Worm (Caenorhabditis elegans) whole organism, young adult: ENCODE data around the gene cng-1.
"Not testable (repeated sequence)": the region's sequence is repeated elsewhere in the genome, so short reads cannot be mapped to it uniquely, and the experiment has no call there.

Experiments used
- B0336.3 ChIP-seq: fragments of 200-800 bp; sonication (Bioruptor generic); IDR thresholded peaks from 2 replicates; pipeline ENCODE4 v1.3.6; 2022; ENCODE audit warnings: missing genetic modification characterization, missing compliant biosample characterization
- C06A6.2 ChIP-seq: fragments of 200-800 bp; sonication (Bioruptor generic); conservative IDR thresholded peaks from 2 replicates; pipeline ENCODE4 v1.3.6; 2022; ENCODE audit warnings: missing genetic modification characterization, missing compliant biosample characterization
- F10E7.11 ChIP-seq: sonication (generic microtip); optimal IDR thresholded peaks from 2 replicates; lab custom pipeline; 2017; ENCODE audit warnings: mild to moderate bottlenecking, missing genetic modification characterization, moderate library complexity, missing compliant biosample characterization
- F55B11.4 ChIP-seq: sonication (generic microtip); optimal IDR thresholded peaks from 2 replicates; lab custom pipeline; 2016; ENCODE audit warnings: missing compliant biosample characterization, missing genetic modification characterization, borderline replicate concordance; ENCODE audit not compliant: insufficient read depth
- K11D2.4 ChIP-seq: fragments of 200-800 bp; sonication (Bioruptor generic); IDR thresholded peaks from 2 replicates; pipeline ENCODE4 v1.3.6; 2022; ENCODE audit warnings: missing genetic modification reagents, missing genetic modification characterization, missing compliant biosample characterization
- K12H6.12 ChIP-seq: fragments of 200-800 bp; sonication (Bioruptor generic); optimal IDR thresholded peaks from 2 replicates; lab custom pipeline; 2018; ENCODE audit warnings: mild to moderate bottlenecking, missing genetic modification characterization, missing compliant biosample characterization
- Y79H2A.3 ChIP-seq: fragments of 200-800 bp; sonication (Bioruptor generic); conservative IDR thresholded peaks from 2 replicates; pipeline ENCODE4 v1.3.6; 2022; ENCODE audit warnings: missing genetic modification reagents, missing genetic modification characterization, missing compliant biosample characterization
- Y95B8A.8 ChIP-seq: fragments of 200-800 bp; sonication (Bioruptor generic); IDR thresholded peaks from 2 replicates; pipeline ENCODE4 v1.3.6; 2022; ENCODE audit warnings: missing genetic modification reagents, missing genetic modification characterization, missing compliant biosample characterization
- ccch-3 ChIP-seq: fragments of 200-800 bp; sonication (Bioruptor generic); optimal IDR thresholded peaks from 2 replicates; lab custom pipeline; 2018; ENCODE audit warnings: mild to moderate bottlenecking, missing genetic modification characterization, missing compliant biosample characterization
- cebp-2 ChIP-seq: fragments of 200-800 bp; sonication (Bioruptor generic); IDR thresholded peaks from 2 replicates; pipeline ENCODE4 v1.3.6; 2022; ENCODE audit warnings: missing genetic modification characterization, missing compliant biosample characterization
- ceh-100 ChIP-seq: fragments of 200-800 bp; sonication (Bioruptor generic); IDR thresholded peaks from 2 replicates; pipeline ENCODE4 v1.3.6; 2022; ENCODE audit warnings: missing genetic modification reagents, missing genetic modification characterization, missing compliant biosample characterization
- ceh-27 ChIP-seq: fragments of 200-800 bp; sonication (Bioruptor generic); optimal IDR thresholded peaks from 2 replicates; lab custom pipeline; 2018; ENCODE audit warnings: mild to moderate bottlenecking, missing genetic modification characterization, moderate library complexity, missing compliant biosample characterization
- ceh-91 ChIP-seq: fragments of 200-800 bp; sonication (Bioruptor generic); IDR thresholded peaks from 2 replicates; pipeline ENCODE4 v1.3.6; 2022; ENCODE audit warnings: missing genetic modification reagents, missing genetic modification characterization, missing compliant biosample characterization
- egrh-3 ChIP-seq: fragments of 200-800 bp; sonication (Bioruptor generic); IDR thresholded peaks from 2 replicates; pipeline ENCODE4 v1.3.6; 2022; ENCODE audit warnings: missing genetic modification reagents, missing genetic modification characterization, missing compliant biosample characterization
- ekl-4 ChIP-seq: fragments of 200-800 bp; sonication (Bioruptor generic); IDR thresholded peaks from 2 replicates; pipeline ENCODE4 v1.3.6; 2022; ENCODE audit warnings: missing genetic modification reagents, missing genetic modification characterization, missing compliant biosample characterization
- ets-4 ChIP-seq: fragments of 200-800 bp; sonication (Bioruptor generic); optimal IDR thresholded peaks from 2 replicates; lab custom pipeline; 2018; ENCODE audit warnings: mild to moderate bottlenecking, missing genetic modification characterization, missing compliant biosample characterization
- hmg-1.2 ChIP-seq: fragments of 200-800 bp; sonication (Bioruptor generic); IDR thresholded peaks from 2 replicates; pipeline ENCODE4 v1.3.6; 2022; ENCODE audit warnings: missing genetic modification reagents, missing genetic modification characterization, missing compliant biosample characterization
- hsf-1 ChIP-seq: fragments of 200-800 bp; sonication (Bioruptor generic); IDR thresholded peaks from 2 replicates; pipeline ENCODE4 v1.3.6; 2022; ENCODE audit warnings: missing genetic modification reagents, missing genetic modification characterization, missing compliant biosample characterization
- lag-1 ChIP-seq: fragments of 200-800 bp; sonication (Bioruptor generic); IDR thresholded peaks from 2 replicates; pipeline ENCODE4 v1.3.6; 2022; ENCODE audit warnings: missing genetic modification reagents, missing genetic modification characterization, missing compliant biosample characterization
- let-607 ChIP-seq, 2 experiments: fragments of 200-800 bp in 1 of 2; sonication (Bioruptor generic) in 1 of 2; sonication (generic microtip) in 1 of 2; optimal IDR thresholded peaks; 2 replicates each; lab custom pipeline; 2016 to 2018; ENCODE audit warnings: mild to moderate bottlenecking in 2 of 2, missing compliant biosample characterization in 2 of 2, missing genetic modification characterization in 2 of 2, moderate library complexity in 2 of 2, missing genotype in 1 of 2
- lin-26 ChIP-seq: fragments of 200-800 bp; sonication (Bioruptor generic); IDR thresholded peaks from 2 replicates; pipeline ENCODE4 v1.3.6; 2022; ENCODE audit warnings: missing genetic modification reagents, missing genetic modification characterization, missing compliant biosample characterization
- lin-40 ChIP-seq: sonication (generic microtip); optimal IDR thresholded peaks from 2 replicates; lab custom pipeline; 2016; ENCODE audit warnings: missing genetic modification characterization, mild to moderate bottlenecking, missing compliant biosample characterization, missing genotype, missing genetic modification reagents
- lin-54 ChIP-seq: fragments of 200-800 bp; sonication (Bioruptor generic); optimal IDR thresholded peaks from 2 replicates; lab custom pipeline; 2018; ENCODE audit warnings: mild to moderate bottlenecking, missing genetic modification characterization, missing compliant biosample characterization
- lsy-27 ChIP-seq: sonication (generic microtip); optimal IDR thresholded peaks from 2 replicates; lab custom pipeline; 2017; ENCODE audit warnings: missing genetic modification characterization, mild to moderate bottlenecking, missing compliant biosample characterization, antibody characterized with exemption, missing genotype, borderline replicate concordance; ENCODE audit not compliant: insufficient read depth
- madf-10 ChIP-seq: sonication (generic microtip); optimal IDR thresholded peaks from 2 replicates; lab custom pipeline; 2016; ENCODE audit warnings: mild to moderate bottlenecking, missing genetic modification characterization, missing compliant biosample characterization
- madf-8 ChIP-seq: fragments of 200-800 bp; sonication (Bioruptor generic); conservative IDR thresholded peaks from 2 replicates; pipeline ENCODE4 v1.3.6; 2022; ENCODE audit warnings: missing genetic modification reagents, missing genetic modification characterization, missing compliant biosample characterization
- mcd-1 ChIP-seq: fragments of 200-800 bp; sonication (Bioruptor generic); IDR thresholded peaks from 2 replicates; pipeline ENCODE4 v1.3.6; 2022; ENCODE audit warnings: missing genetic modification reagents, missing genetic modification characterization, missing compliant biosample characterization
- nfya-2 ChIP-seq: fragments of 200-800 bp; sonication (Bioruptor generic); IDR thresholded peaks from 2 replicates; pipeline ENCODE4 v1.3.6; 2022; ENCODE audit warnings: missing genetic modification reagents, missing genetic modification characterization, missing compliant biosample characterization
- rpc-1 ChIP-seq, 2 experiments: fragments of 150-350 bp in 1 of 2; sonication (generic microtip) in 1 of 2; optimal IDR thresholded peaks; 2 replicates each; lab custom pipeline; 2014 to 2018; ENCODE audit warnings: missing biosample characterization in 1 of 2, missing genetic modification characterization in 1 of 2, missing genetic modification reagents in 1 of 2, missing genotype in 1 of 2
- sdz-38 ChIP-seq: sonication (generic microtip); optimal IDR thresholded peaks from 2 replicates; lab custom pipeline; 2016; ENCODE audit warnings: missing genotype, missing genetic modification characterization, missing compliant biosample characterization
- snpc-1.1 ChIP-seq: sonication (generic microtip); optimal IDR thresholded peaks from 2 replicates; lab custom pipeline; 2017; ENCODE audit warnings: missing genetic modification characterization, mild to moderate bottlenecking, missing compliant biosample characterization, antibody characterized with exemption, moderate library complexity, missing genotype, missing genetic modification reagents; ENCODE audit not compliant: insufficient read depth
- sptf-2 ChIP-seq: fragments of 200-800 bp; sonication (Bioruptor generic); optimal IDR thresholded peaks from 2 replicates; lab custom pipeline; 2018; ENCODE audit warnings: mild to moderate bottlenecking, missing genetic modification characterization, missing compliant biosample characterization
- tbp1 ChIP-seq: fragments of 200-800 bp; sonication (Bioruptor generic); optimal IDR thresholded peaks from 2 replicates; lab custom pipeline; 2018; ENCODE audit warnings: mild to moderate bottlenecking, missing genetic modification characterization, missing compliant biosample characterization
- tlf-1 ChIP-seq: fragments of 200-800 bp; sonication (Bioruptor generic); optimal IDR thresholded peaks from 2 replicates; lab custom pipeline; 2018; ENCODE audit warnings: mild to moderate bottlenecking, missing genetic modification characterization, missing compliant biosample characterization
- zfh-2 ChIP-seq: fragments of 200-800 bp; sonication (Bioruptor generic); conservative IDR thresholded peaks from 2 replicates; pipeline ENCODE4 v1.3.6; 2022; ENCODE audit warnings: missing genetic modification reagents, missing genetic modification characterization, missing compliant biosample characterization
- ztf-18 ChIP-seq: sonication (generic microtip); optimal IDR thresholded peaks from 2 replicates; lab custom pipeline; 2016; ENCODE audit warnings: missing genotype, mild to moderate bottlenecking, missing genetic modification characterization, missing compliant biosample characterization
- ztf-22 ChIP-seq: fragments of 200-800 bp; sonication (Bioruptor generic); optimal IDR thresholded peaks from 2 replicates; lab custom pipeline; 2018; ENCODE audit warnings: mild to moderate bottlenecking, missing genetic modification characterization, moderate library complexity, missing compliant biosample characterization
- ztf-3 ChIP-seq: fragments of 200-800 bp; sonication (Bioruptor generic); optimal IDR thresholded peaks from 2 replicates; lab custom pipeline; 2018; ENCODE audit warnings: mild to moderate bottlenecking, missing genetic modification characterization, missing compliant biosample characterization

The cng-1 gene

ce11 chrV:15031373-15031772, at the start of gene cng-1:
TSS of gene cng-1 (minus strand) at chrV:15031473.
- not testable (repeated sequence) for TF ChIP-seq K12H6.12 (tag; lab: Kevin White, UChicago); F10E7.11 (tag; lab: Kevin White, UChicago); C06A6.2 (GFP tag; lab: Robert Waterston, UW)

ce11 chrV:15078560-15078959, 47.3 kb upstream of the cng-1 start:
- TF ChIP-seq lin-26 (GFP tag; lab: Robert Waterston, UW) = no peak
- TF ChIP-seq lin-54 (GFP tag; lab: Kevin White, UChicago) = no peak
- no peak for TF ChIP-seq ceh-100 (GFP tag; lab: Robert Waterston, UW)
- no peak for TF ChIP-seq cebp-2 (GFP tag; lab: Robert Waterston, UW)
- TF ChIP-seq nfya-2 (GFP tag; lab: Robert Waterston, UW) = no peak
- TF ChIP-seq Y79H2A.3 (GFP tag; lab: Robert Waterston, UW) = no peak
- TF ChIP-seq Y95B8A.8 (GFP tag; lab: Robert Waterston, UW) = no peak
- TF ChIP-seq madf-8 = no peak
- no peak for TF ChIP-seq sdz-38 (tag; lab: Kevin White, UChicago)
- no peak for TF ChIP-seq lag-1 (GFP tag; lab: Robert Waterston, UW)
- TF ChIP-seq ztf-3 (GFP tag; lab: Kevin White, UChicago) = no peak
- TF ChIP-seq lsy-27 (tag; lab: Kevin White, UChicago) = no peak
- no peak for TF ChIP-seq F55B11.4 (tag; lab: Kevin White, UChicago)
- no peak for TF ChIP-seq hsf-1 (GFP tag; lab: Robert Waterston, UW)

- peak; percentile 55 for TF ChIP-seq ceh-27 (GFP tag; lab: Kevin White, UChicago)
- TF ChIP-seq K12H6.12 (tag; lab: Kevin White, UChicago) = peak; percentile 7
- TF ChIP-seq hmg-1.2 (GFP tag; lab: Robert Waterston, UW) = peak; percentile 27; the same call in 1 of the 2 replicates
- TF ChIP-seq ztf-22 (GFP tag; lab: Kevin White, UChicago) = no peak
Observed at ce11 chrV:15074907-15075306, 43.6 kb upstream of the cng-1 start.

ce11 chrV:15072738-15073137, 41.5 kb upstream of the cng-1 start:
- TF ChIP-seq ceh-27 (GFP tag; lab: Kevin White, UChicago) (peak; percentile 69), ccch-3 (GFP tag; lab: Kevin White, UChicago) (no peak)

- TF ChIP-seq ceh-91 (GFP tag; lab: Robert Waterston, UW) (no peak), sptf-2 (no peak), let-607 (tag; optimal IDR thresholded peaks at IDR 0.05; lab: Kevin White, UChicago) (no peak), hmg-1.2 (GFP tag; lab: Robert Waterston, UW) (peak; percentile 69), snpc-1.1 (no peak), rpc-1 (optimal IDR thresholded peaks at IDR 0.05; lab: Kevin White, UChicago) (no peak), rpc-1 (tag; optimal IDR thresholded peaks at IDR 0.05; lab: Kevin White, UChicago) (no peak), tlf-1 (no peak), tbp1 (GFP tag; lab: Kevin White, UChicago) (peak; percentile 10), B0336.3 (GFP tag; lab: Robert Waterston, UW) (peak; percentile 39; the same call in 1 of the 2 replicates), ets-4 (GFP tag; lab: Kevin White, UChicago) (no peak), madf-10 (tag; lab: Kevin White, UChicago) (peak; percentile 20), mcd-1 (GFP tag; lab: Robert Waterston, UW) (peak; percentile 51), zfh-2 (GFP tag; lab: Robert Waterston, UW) (peak; percentile 53; the same call in 1 of the 2 replicates), ekl-4 (GFP tag; lab: Robert Waterston, UW) (no peak), ztf-18 (tag; lab: Kevin White, UChicago) (peak; percentile 29), K11D2.4 (GFP tag; lab: Robert Waterston, UW) (peak; percentile 56; the same call in 1 of the 2 replicates), lin-40 (tag; lab: Kevin White, UChicago) (peak; percentile 76), K12H6.12 (tag; lab: Kevin White, UChicago) (peak; percentile 89), egrh-3 (GFP tag; lab: Robert Waterston, UW) (0 out of 2 replicates have a peak, but pooled peaks have one; percentile 15)
Observed at ce11 chrV:15071015-15071810, 39.9 kb upstream of the cng-1 start, which contains the start of gene unc-76. TSS of gene unc-76 (plus strand) at chrV:15071760.
